Fruit fly (Drosophila melanogaster): Measurements from ENCODE around the gene jdp.

DNA sequence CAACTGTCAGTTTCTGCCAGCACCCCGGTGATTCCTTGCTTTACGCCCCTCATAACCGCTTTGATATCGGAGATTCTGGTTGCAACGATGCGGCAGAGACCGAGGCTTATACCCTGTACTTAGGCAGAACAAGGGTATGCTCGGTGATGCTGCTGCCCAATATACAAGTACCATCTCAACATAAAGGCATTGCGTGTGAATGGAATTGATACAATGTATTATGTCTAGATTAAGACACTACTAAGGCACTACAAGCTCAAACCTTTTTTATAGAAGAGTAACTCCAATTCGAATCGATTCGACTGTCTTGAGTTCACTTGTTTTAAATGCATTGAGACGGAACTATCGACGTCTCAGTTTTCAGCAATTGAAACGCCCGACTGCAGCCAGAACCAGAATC lies 40.4 kb upstream of the jdp start:
- no peak for TF ChIP-seq CG34367 (tag; optimal IDR thresholded peaks at IDR 0.05)
- TF ChIP-seq D1 (tag; optimal IDR thresholded peaks at IDR 0.05) = no peak
